Worm (Caenorhabditis elegans) whole organism, late embryonic: ENCODE measurements around the gene npr-33.

Experiments
- K02D7.2 ChIP-seq: sonication (generic microtip); optimal IDR thresholded peaks from 2 replicates; lab custom pipeline; 2017; ENCODE audit warnings: mild to moderate bottlenecking, missing genetic modification characterization, missing compliant biosample characterization
- T23F11.4 ChIP-seq: fragments of 200-800 bp; sonication (Bioruptor generic); optimal IDR thresholded peaks from 2 replicates; lab custom pipeline; 2018; ENCODE audit warnings: mild to moderate bottlenecking, missing genetic modification characterization, missing compliant biosample characterization
- ceh-14 ChIP-seq: sonication (generic microtip); optimal IDR thresholded peaks from 2 replicates; lab custom pipeline; 2016; ENCODE audit warnings: missing genotype, missing genetic modification characterization, missing compliant biosample characterization
- ceh-18 ChIP-seq: sonication (generic microtip); optimal IDR thresholded peaks from 2 replicates; lab custom pipeline; 2016; ENCODE audit warnings: missing genetic modification characterization, missing compliant biosample characterization
- ceh-19 ChIP-seq: fragments of 200-800 bp; sonication (Bioruptor generic); optimal IDR thresholded peaks from 2 replicates; lab custom pipeline; 2018; ENCODE audit warnings: mild to moderate bottlenecking, missing genetic modification characterization, missing compliant biosample characterization
- ceh-24 ChIP-seq: sonication (generic microtip); optimal IDR thresholded peaks from 2 replicates; lab custom pipeline; 2016; ENCODE audit warnings: mild to moderate bottlenecking, missing genetic modification characterization, missing compliant biosample characterization
- ceh-30 ChIP-seq: fragments of 150-350 bp; optimal IDR thresholded peaks from 2 replicates; lab custom pipeline; 2014; ENCODE audit warnings: missing biosample characterization, missing genetic modification characterization
- ceh-31 ChIP-seq: sonication (generic microtip); optimal IDR thresholded peaks from 2 replicates; lab custom pipeline; 2016; ENCODE audit warnings: missing genetic modification characterization, missing compliant biosample characterization
- ceh-48 ChIP-seq: sonication (generic microtip); optimal IDR thresholded peaks from 2 replicates; lab custom pipeline; 2016; ENCODE audit warnings: missing genetic modification characterization, inconsistent platforms, missing compliant biosample characterization
- ceh-6 ChIP-seq: fragments of 200-800 bp; sonication (Bioruptor generic); optimal IDR thresholded peaks from 2 replicates; lab custom pipeline; 2018; ENCODE audit warnings: mild to moderate bottlenecking, missing genetic modification characterization, missing compliant biosample characterization
- ceh-9 ChIP-seq: sonication (generic microtip); optimal IDR thresholded peaks from 2 replicates; lab custom pipeline; 2016; ENCODE audit warnings: mild to moderate bottlenecking, missing genetic modification characterization, inconsistent platforms, missing compliant biosample characterization
- che-1 ChIP-seq: sonication (generic microtip); optimal IDR thresholded peaks from 2 replicates; lab custom pipeline; 2016; ENCODE audit warnings: mild to moderate bottlenecking, missing genetic modification characterization, missing compliant biosample characterization
- dve-1 ChIP-seq: sonication (generic microtip); optimal IDR thresholded peaks from 2 replicates; lab custom pipeline; 2017; ENCODE audit warnings: antibody characterized with exemption, mild to moderate bottlenecking, missing genetic modification characterization, missing compliant biosample characterization
- elt-2 ChIP-seq: sonication (generic microtip); optimal IDR thresholded peaks from 2 replicates; lab custom pipeline; 2016; ENCODE audit warnings: missing genetic modification reagents, missing genetic modification characterization, missing compliant biosample characterization
- elt-4 ChIP-seq: sonication (generic microtip); optimal IDR thresholded peaks from 2 replicates; lab custom pipeline; 2016; ENCODE audit warnings: missing genetic modification characterization, missing compliant biosample characterization
- ets-4 ChIP-seq: sonication (generic microtip); optimal IDR thresholded peaks from 2 replicates; lab custom pipeline; 2016; ENCODE audit warnings: missing genetic modification characterization, missing compliant biosample characterization
- eyg-1 ChIP-seq: sonication (generic microtip); optimal IDR thresholded peaks from 2 replicates; lab custom pipeline; 2016; ENCODE audit warnings: missing genotype, missing genetic modification characterization, missing compliant biosample characterization
- fkh-6 ChIP-seq: sonication (generic microtip); optimal IDR thresholded peaks from 2 replicates; lab custom pipeline; 2016; ENCODE audit warnings: missing genetic modification characterization, missing compliant biosample characterization
- hlh-30 ChIP-seq: sonication (generic microtip); optimal IDR thresholded peaks from 2 replicates; lab custom pipeline; 2017; ENCODE audit warnings: antibody characterized with exemption, missing genetic modification characterization, missing compliant biosample characterization; ENCODE audit not compliant: insufficient read depth
- lim-6 ChIP-seq: sonication (generic microtip); optimal IDR thresholded peaks from 2 replicates; lab custom pipeline; 2016; ENCODE audit warnings: missing genetic modification characterization, missing compliant biosample characterization
- lin-11 ChIP-seq: fragments of 200-800 bp; sonication (Bioruptor generic); optimal IDR thresholded peaks from 2 replicates; lab custom pipeline; 2018; ENCODE audit warnings: mild to moderate bottlenecking, missing genetic modification characterization, missing compliant biosample characterization
- madf-2 ChIP-seq: sonication (generic microtip); optimal IDR thresholded peaks from 2 replicates; lab custom pipeline; 2017; ENCODE audit warnings: missing genetic modification characterization, missing compliant biosample characterization
- nfya-1 ChIP-seq: sonication (generic microtip); optimal IDR thresholded peaks from 2 replicates; lab custom pipeline; 2017; ENCODE audit warnings: missing genetic modification characterization, mild to moderate bottlenecking, missing compliant biosample characterization, antibody characterized with exemption, moderate library complexity
- nhr-232 ChIP-seq: sonication (generic microtip); optimal IDR thresholded peaks from 2 replicates; lab custom pipeline; 2016; ENCODE audit warnings: missing genetic modification characterization, missing compliant biosample characterization
- npax-4 ChIP-seq: sonication (generic microtip); optimal IDR thresholded peaks from 2 replicates; lab custom pipeline; 2016; ENCODE audit warnings: missing genetic modification characterization, missing compliant biosample characterization
- pag-3 ChIP-seq: sonication (generic microtip); optimal IDR thresholded peaks from 2 replicates; lab custom pipeline; 2016; ENCODE audit warnings: missing compliant biosample characterization, missing genetic modification characterization, borderline replicate concordance
- pat-9 ChIP-seq: fragments of 200-800 bp; sonication (Bioruptor generic); optimal IDR thresholded peaks from 2 replicates; lab custom pipeline; 2018; ENCODE audit warnings: mild to moderate bottlenecking, missing genetic modification characterization, moderate library complexity, missing compliant biosample characterization
- pha-2 ChIP-seq: sonication (generic microtip); optimal IDR thresholded peaks from 2 replicates; lab custom pipeline; 2017; ENCODE audit warnings: mild to moderate bottlenecking, missing genetic modification characterization, missing compliant biosample characterization
- pqm-1 ChIP-seq: sonication (generic microtip); optimal IDR thresholded peaks from 2 replicates; lab custom pipeline; 2016; ENCODE audit warnings: missing genetic modification characterization, missing compliant biosample characterization
- ref-2 ChIP-seq: sonication (generic microtip); optimal IDR thresholded peaks from 2 replicates; lab custom pipeline; 2016; ENCODE audit warnings: missing genetic modification characterization, missing compliant biosample characterization
- rnt-1 ChIP-seq: sonication (generic microtip); optimal IDR thresholded peaks from 2 replicates; lab custom pipeline; 2016; ENCODE audit warnings: missing genetic modification characterization, missing compliant biosample characterization
- tbx-2 ChIP-seq: sonication (generic microtip); optimal IDR thresholded peaks from 2 replicates; lab custom pipeline; 2016; ENCODE audit warnings: missing genetic modification characterization, missing compliant biosample characterization
- tbx-7 ChIP-seq: sonication (generic microtip); optimal IDR thresholded peaks from 2 replicates; lab custom pipeline; 2016; ENCODE audit warnings: missing genotype, missing genetic modification characterization, missing compliant biosample characterization
- unc-3 ChIP-seq, 2 experiments: fragments of 200-800 bp in 1 of 2; sonication (Bioruptor generic) in 1 of 2; sonication (generic microtip) in 1 of 2; conservative IDR thresholded peaks in 1 of 2; optimal IDR thresholded peaks in 1 of 2; 2 replicates each; pipeline versions ENCODE4 v1.3.6 to Lab custom; 2016 to 2022; ENCODE audit warnings: missing compliant biosample characterization in 2 of 2, missing genetic modification characterization in 2 of 2, missing genetic modification reagents in 1 of 2
- unc-42 ChIP-seq: sonication (generic microtip); optimal IDR thresholded peaks from 2 replicates; lab custom pipeline; 2016; ENCODE audit warnings: missing genotype, missing genetic modification characterization, missing compliant biosample characterization
- unc-86 ChIP-seq: sonication (generic microtip); optimal IDR thresholded peaks from 2 replicates; lab custom pipeline; 2016; ENCODE audit warnings: missing genetic modification characterization, missing compliant biosample characterization
- zip-5 ChIP-seq: sonication (generic microtip); optimal IDR thresholded peaks from 2 replicates; lab custom pipeline; 2016; ENCODE audit warnings: missing genetic modification characterization, missing compliant biosample characterization

Gene npr-33

ce11 chrX:15910328-15910727 lies at the start of gene npr-33:
TSS of gene npr-33 (plus strand) at chrX:15910628.
- no peak for TF ChIP-seq nhr-232 (tag; lab: Kevin White, UChicago)
- TF ChIP-seq pat-9 (tag; lab: Kevin White, UChicago), result no peak
- TF ChIP-seq unc-3 (GFP tag; conservative IDR thresholded peaks at IDR 0.05; lab: Robert Waterston, UW), result no peak
- TF ChIP-seq unc-3 (tag; optimal IDR thresholded peaks at IDR 0.05; lab: Kevin White, UChicago), result no peak
- TF ChIP-seq madf-2, result no peak
- TF ChIP-seq ceh-9 (tag; lab: Kevin White, UChicago), result no peak
- no peak for TF ChIP-seq tbx-7 (tag; lab: Kevin White, UChicago)
- no peak for TF ChIP-seq ref-2 (tag; lab: Kevin White, UChicago)
- TF ChIP-seq K02D7.2, result no peak
- TF ChIP-seq hlh-30 (tag; lab: Kevin White, UChicago), result no peak
- no peak for TF ChIP-seq pag-3 (tag; lab: Kevin White, UChicago)
- no peak for TF ChIP-seq fkh-6
- no peak for TF ChIP-seq zip-5 (tag; lab: Kevin White, UChicago)
- TF ChIP-seq pqm-1 (tag; lab: Kevin White, UChicago), result no peak
- TF ChIP-seq eyg-1, result no peak
- no peak for TF ChIP-seq rnt-1 (tag; lab: Kevin White, UChicago)
- TF ChIP-seq lin-11, result no peak

- TF ChIP-seq zip-5 (tag; lab: Kevin White, UChicago), result no peak
- no peak for TF ChIP-seq unc-42 (tag; lab: Kevin White, UChicago)
- peak; percentile 76 for TF ChIP-seq ceh-31 (tag; lab: Kevin White, UChicago)
- TF ChIP-seq madf-2, result no peak
- peak; percentile 32 for TF ChIP-seq tbx-2 (tag; lab: Kevin White, UChicago)
- TF ChIP-seq dve-1, result no peak
- no peak for TF ChIP-seq npax-4 (tag; lab: Kevin White, UChicago)
- TF ChIP-seq ets-4 (tag; lab: Kevin White, UChicago), result peak; percentile 36
- TF ChIP-seq elt-2 (tag; lab: Kevin White, UChicago), result peak; percentile 7
- TF ChIP-seq ceh-18 (tag; lab: Kevin White, UChicago), result peak; percentile 23
- TF ChIP-seq ceh-14 (tag; lab: Kevin White, UChicago), result peak; percentile 15
- no peak for TF ChIP-seq ceh-48
- TF ChIP-seq lim-6, result no peak
- peak; percentile 67 for TF ChIP-seq hlh-30 (tag; lab: Kevin White, UChicago)
- no peak for TF ChIP-seq ceh-19 (GFP tag; lab: Kevin White, UChicago)
- TF ChIP-seq ceh-30 (tag; lab: Kevin White, UChicago), result no peak
- peak; percentile 9 for TF ChIP-seq nfya-1
- TF ChIP-seq, all 69 proteins: peak for 8
These were observed 44.4 kb upstream of the npr-33 start, which contains the start of the genes csb-1 and F53H4.4 for ce11 chrX:15865868-15866555. TSS of gene csb-1 (minus strand) at chrX:15865918. TSS of gene F53H4.4 (plus strand) at chrX:15866387.

ce11 chrX:15869589-15869988 lies 40.8 kb upstream of the npr-33 start:
- TF ChIP-seq hlh-30 (tag; lab: Kevin White, UChicago) (no peak), pha-2 (no peak), ceh-24 (tag; lab: Kevin White, UChicago) (no peak), pat-9 (tag; lab: Kevin White, UChicago) (no peak), unc-86 (tag; lab: Kevin White, UChicago) (no peak)

- TF ChIP-seq elt-4 (no peak), T23F11.4 (GFP tag; lab: Kevin White, UChicago) (peak; percentile 10), che-1 (tag; lab: Kevin White, UChicago) (peak; percentile 29), ceh-6 (GFP tag; lab: Kevin White, UChicago) (peak; percentile 29), ceh-19 (GFP tag; lab: Kevin White, UChicago) (peak; percentile 21)
These were observed 33.5 kb upstream of the npr-33 start for ce11 chrX:15876936-15877335.
